Worm (Caenorhabditis elegans): ENCODE measurements around the gene ufbp-1.

DNA sequence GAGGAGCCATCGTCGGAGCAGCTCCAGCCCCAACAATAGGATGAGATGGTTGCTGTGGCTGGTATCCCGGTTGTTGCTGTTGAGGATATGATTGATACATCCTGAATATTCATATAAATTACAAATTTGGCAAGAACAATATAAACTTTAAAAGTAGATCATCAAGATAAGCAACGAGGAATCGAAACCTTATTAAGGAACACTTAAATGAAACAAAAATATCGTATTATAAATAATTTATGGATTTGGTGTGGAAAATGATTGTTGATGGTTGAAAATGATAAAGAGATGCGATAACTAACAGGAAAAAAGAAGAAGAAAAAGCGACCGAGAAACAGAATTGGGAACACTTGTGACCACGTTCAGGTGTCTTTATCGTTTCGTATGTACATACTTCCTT lies 4.1 kb downstream of the ufbp-1 start, which contains the start of gene pqn-96:
- TF ChIP-seq sptf-1 (tag; optimal IDR thresholded peaks at IDR 0.05) (no peak), mab-5 (tag; optimal IDR thresholded peaks at IDR 0.05) (no peak), nhr-237 (tag; optimal IDR thresholded peaks at IDR 0.05) (no peak), pha-4 (tag; optimal IDR thresholded peaks at IDR 0.05) (no peak), blmp-1 (tag; optimal IDR thresholded peaks at IDR 0.05) (no peak), snpc-4 (tag; optimal IDR thresholded peaks at IDR 0.05) (no peak), lsy-2 (tag; optimal IDR thresholded peaks at IDR 0.05) (no peak), ces-1 (GFP tag; optimal IDR thresholded peaks at IDR 0.05) (no peak)
